Fruit fly (Drosophila melanogaster): ENCODE results near the gene step.

step gene

DNA sequence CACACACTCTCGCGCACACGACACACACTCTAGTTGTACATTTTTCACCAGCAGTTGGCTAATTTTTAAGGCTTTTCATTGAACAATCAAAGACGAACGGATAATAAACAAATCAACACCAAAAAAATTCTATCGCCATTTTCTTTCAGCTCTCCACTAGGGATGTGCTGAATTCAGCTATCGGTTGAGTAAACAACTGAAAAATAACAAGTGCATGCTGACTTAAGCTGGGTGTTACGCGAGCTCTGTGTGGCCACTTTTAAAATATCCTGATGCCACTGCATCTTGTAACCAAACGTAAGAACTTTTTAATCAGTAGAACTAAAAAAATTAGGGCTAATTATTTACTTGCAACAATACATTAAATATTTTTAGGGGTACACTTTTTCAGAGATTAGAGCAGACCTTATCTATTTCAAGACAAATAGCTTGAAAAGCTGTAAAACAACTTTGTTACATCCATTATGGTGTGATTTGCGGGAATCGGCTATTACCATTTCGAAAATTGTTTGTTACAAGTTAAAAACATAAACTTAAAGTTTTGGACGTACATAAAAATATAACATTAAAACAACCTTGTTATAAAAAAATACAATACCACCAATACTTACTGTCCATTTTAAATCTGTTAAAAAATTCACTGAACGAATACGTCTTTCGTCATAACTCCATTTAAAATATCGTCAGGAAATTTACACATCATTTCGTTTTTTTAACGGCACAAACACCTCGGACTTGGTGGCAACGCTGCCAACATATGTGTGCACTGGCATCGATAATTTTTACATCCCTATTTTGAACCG is at the start of gene step, which contains the start of gene CG1416:
step (minus strand) TSS at position 203 of the 803 bp plus-strand sequence.
CG1416 (plus strand) TSS at position 747 of the 803 bp plus-strand sequence.
- TF ChIP-seq pdm3 (GFP tag; optimal IDR thresholded peaks at IDR 0.05): peak; percentile 56
- peak; percentile 37 for TF ChIP-seq dac (GFP tag; optimal IDR thresholded peaks at IDR 0.05)
- peak; percentile 79 for TF ChIP-seq svp (GFP tag)
- peak; percentile 35 to 69 for TF ChIP-seq salr (GFP tag; optimal IDR thresholded peaks at IDR 0.05)
- TF ChIP-seq CG11294 (GFP tag; IDR thresholded peaks at IDR 0.05): no peak; the same call in 1 of the 2 replicates
- TF ChIP-seq CG11762 (GFP tag; optimal IDR thresholded peaks at IDR 0.05; ENCODE audit: insufficient read depth): no peak
- TF ChIP-seq Lpt (GFP tag; optimal IDR thresholded peaks at IDR 0.05): no peak
- TF ChIP-seq Sox15 (GFP tag; optimal IDR thresholded peaks at IDR 0.05): peak; percentile 48
- peak; percentile 1 for TF ChIP-seq CG6792 (GFP tag; optimal IDR thresholded peaks at IDR 0.05)
- TF ChIP-seq Ets96B (tag; optimal IDR thresholded peaks at IDR 0.05): no peak
- TF ChIP-seq CG3919 (GFP tag; optimal IDR thresholded peaks at IDR 0.05): no peak
- TF ChIP-seq CG32006 (GFP tag; optimal IDR thresholded peaks at IDR 0.05): peak; percentile 72
- no peak for TF ChIP-seq CG8632 (GFP tag; optimal IDR thresholded peaks at IDR 0.05)
- peak; percentile 27 for TF ChIP-seq achi (GFP tag; optimal IDR thresholded peaks at IDR 0.05)
- TF ChIP-seq lz (GFP tag; optimal IDR thresholded peaks at IDR 0.05): peak; percentile 56
- TF ChIP-seq Hr4 (GFP tag; optimal IDR thresholded peaks at IDR 0.05): peak; percentile 62
- no peak; the same call in 2 of the 3 replicates for TF ChIP-seq CG8119 (GFP tag; IDR thresholded peaks at IDR 0.05)
- TF ChIP-seq cyc (GFP tag; optimal IDR thresholded peaks at IDR 0.05): peak; percentile 46
- no peak for TF ChIP-seq CG10669 (GFP tag; optimal IDR thresholded peaks at IDR 0.05)
- TF ChIP-seq CG4318 (GFP tag; optimal IDR thresholded peaks at IDR 0.05): peak; percentile 48
- no peak for TF ChIP-seq Hr38 (GFP tag; optimal IDR thresholded peaks at IDR 0.05)
- TF ChIP-seq eg (GFP tag; IDR thresholded peaks at IDR 0.05): no peak
- no peak for TF ChIP-seq Blimp-1 (GFP tag; optimal IDR thresholded peaks at IDR 0.05)
- TF ChIP-seq Ets21C (GFP tag; optimal IDR thresholded peaks at IDR 0.05): peak; percentile 32
- peak; percentile 50 for TF ChIP-seq CG3032 (tag; optimal IDR thresholded peaks at IDR 0.05)
- peak; percentile 75 for TF ChIP-seq CG31627 (GFP tag; optimal IDR thresholded peaks at IDR 0.05)
- TF ChIP-seq net (GFP tag; optimal IDR thresholded peaks at IDR 0.05): no peak
- TF ChIP-seq Eip93F (GFP tag; optimal IDR thresholded peaks at IDR 0.05): no peak
- peak; percentile 69 for TF ChIP-seq CG11902 (GFP tag; optimal IDR thresholded peaks at IDR 0.05)
- peak; percentile 83 for TF ChIP-seq fkh (GFP tag; optimal IDR thresholded peaks at IDR 0.05)
- peak; percentile 17 for TF ChIP-seq CG34406 (GFP tag; optimal IDR thresholded peaks at IDR 0.05)
- peak; percentile 56 for TF ChIP-seq acj6 (GFP tag; optimal IDR thresholded peaks at IDR 0.05)
- TF ChIP-seq spab (GFP tag; optimal IDR thresholded peaks at IDR 0.05): no peak
- TF ChIP-seq OdsH (GFP tag; optimal IDR thresholded peaks at IDR 0.05): peak; percentile 65
- TF ChIP-seq Smox (GFP tag; optimal IDR thresholded peaks at IDR 0.05): peak; percentile 26
- peak; percentile 59 for TF ChIP-seq Met (GFP tag; optimal IDR thresholded peaks at IDR 0.05)
- TF ChIP-seq Eip78C (GFP tag): peak; percentile 13
- TF ChIP-seq CG7368 (GFP tag; optimal IDR thresholded peaks at IDR 0.05): no peak
- TF ChIP-seq vri (GFP tag; optimal IDR thresholded peaks at IDR 0.05): no peak
- no peak for TF ChIP-seq CG6276 (GFP tag; optimal IDR thresholded peaks at IDR 0.05)
- TF ChIP-seq CG9139 (GFP tag; optimal IDR thresholded peaks at IDR 0.05): no peak
- TF ChIP-seq CG6808 (GFP tag; optimal IDR thresholded peaks at IDR 0.05): no peak
- TF ChIP-seq Gug (GFP tag; IDR thresholded peaks at IDR 0.05): 0 out of 2 replicates have a peak, but pooled peaks have one; percentile 35
- TF ChIP-seq CG15336 (GFP tag; IDR thresholded peaks at IDR 0.05): peak; percentile 26; the same call in 1 of the 2 replicates
- no peak for TF ChIP-seq CG6854 (GFP tag; optimal IDR thresholded peaks at IDR 0.05)
- peak; percentile 54 for TF ChIP-seq esn (GFP tag; optimal IDR thresholded peaks at IDR 0.05)
- peak; percentile 38 for TF ChIP-seq Eip75B (GFP tag; optimal IDR thresholded peaks at IDR 0.05)
- no peak for TF ChIP-seq CG8319 (GFP tag; optimal IDR thresholded peaks at IDR 0.05)
- TF ChIP-seq fd59A (GFP tag; optimal IDR thresholded peaks at IDR 0.05): peak; percentile 31
- no peak for TF ChIP-seq CG16779 (tag; optimal IDR thresholded peaks at IDR 0.05)
- TF ChIP-seq Sox102F (GFP tag; optimal IDR thresholded peaks at IDR 0.05): peak; percentile 45

Measured in whole organism, prepupa.